Worm (Caenorhabditis elegans): Measurements from ENCODE around the gene C45B11.8.
A peak's percentile ranks its signal among the peaks of the same experiment; 100 is the strongest.

Gene C45B11.8

DNA sequence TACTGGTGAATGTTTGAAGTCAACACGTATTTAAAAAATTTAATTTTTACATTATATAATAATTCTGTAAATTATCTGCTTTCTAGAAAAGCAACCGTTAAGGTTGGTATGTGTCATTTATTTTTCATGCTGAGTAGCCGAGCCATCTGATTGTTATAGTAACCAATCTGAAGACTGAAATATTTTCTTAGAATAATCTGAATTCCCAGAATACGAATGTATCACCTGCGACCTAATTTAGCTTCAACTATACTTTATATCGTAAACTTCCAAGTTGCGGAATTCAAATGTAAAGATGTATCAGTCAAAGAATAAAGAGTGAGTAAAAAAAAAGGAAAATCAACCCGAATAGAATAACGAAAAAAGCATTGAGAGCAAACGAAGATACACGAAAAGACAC lies 7.3 kb upstream of the C45B11.8 start:
- TF ChIP-seq nhr-71 (tag; optimal IDR thresholded peaks at IDR 0.05) (peak; percentile 42), fkh-4 (tag; optimal IDR thresholded peaks at IDR 0.05; ENCODE audit: borderline replicate concordance) (no peak), fkh-8 (tag; optimal IDR thresholded peaks at IDR 0.05) (peak; percentile 47), nhr-76 (tag; optimal IDR thresholded peaks at IDR 0.05) (no peak), nhr-11 (tag; optimal IDR thresholded peaks at IDR 0.05) (no peak), hlh-4 (tag; optimal IDR thresholded peaks at IDR 0.05) (peak; percentile 94), fkh-10 (GFP tag; optimal IDR thresholded peaks at IDR 0.05) (peak; percentile 2), nhr-47 (tag; optimal IDR thresholded peaks at IDR 0.05) (peak; percentile 34)

DNA sequence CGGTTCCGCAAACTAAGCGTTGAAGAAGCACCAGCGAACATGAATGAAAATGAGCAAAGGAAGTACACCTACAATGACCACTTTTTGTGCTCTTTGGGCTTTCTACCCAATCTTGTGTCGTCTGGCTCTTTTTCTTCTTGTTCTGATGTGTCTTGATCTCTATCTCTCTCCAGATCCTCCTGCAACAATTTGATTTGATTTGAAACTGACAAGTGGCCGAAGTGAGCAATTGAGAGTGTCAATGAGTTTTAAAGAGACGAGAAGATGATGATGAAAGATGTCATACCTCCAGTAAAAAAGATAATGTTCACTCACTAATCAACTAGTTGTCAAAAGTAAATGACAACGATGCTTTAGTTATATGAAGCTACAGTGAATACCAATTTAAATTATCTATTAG lies 5.8 kb upstream of the C45B11.8 start, which contains the start of gene pptr-2:
pptr-2 (minus strand) TSS at position 184 of the 400 bp plus-strand sequence.
- no peak for TF ChIP-seq snpc-4 (tag; optimal IDR thresholded peaks at IDR 0.05)
- TF ChIP-seq nhr-71 (tag; optimal IDR thresholded peaks at IDR 0.05) = peak; percentile 64
- TF ChIP-seq lin-14 (GFP tag; optimal IDR thresholded peaks at IDR 0.05) = peak; percentile 70
- peak; percentile 60 for TF ChIP-seq rnt-1 (tag; optimal IDR thresholded peaks at IDR 0.05)
- no peak for TF ChIP-seq lin-15B (tag; optimal IDR thresholded peaks at IDR 0.05)
- no peak for TF ChIP-seq C04F5.9 (tag; optimal IDR thresholded peaks at IDR 0.05)
- peak in 1 of 2 experiments; percentile 1 for TF ChIP-seq lsy-2 (tag; optimal IDR thresholded peaks at IDR 0.05)

DNA sequence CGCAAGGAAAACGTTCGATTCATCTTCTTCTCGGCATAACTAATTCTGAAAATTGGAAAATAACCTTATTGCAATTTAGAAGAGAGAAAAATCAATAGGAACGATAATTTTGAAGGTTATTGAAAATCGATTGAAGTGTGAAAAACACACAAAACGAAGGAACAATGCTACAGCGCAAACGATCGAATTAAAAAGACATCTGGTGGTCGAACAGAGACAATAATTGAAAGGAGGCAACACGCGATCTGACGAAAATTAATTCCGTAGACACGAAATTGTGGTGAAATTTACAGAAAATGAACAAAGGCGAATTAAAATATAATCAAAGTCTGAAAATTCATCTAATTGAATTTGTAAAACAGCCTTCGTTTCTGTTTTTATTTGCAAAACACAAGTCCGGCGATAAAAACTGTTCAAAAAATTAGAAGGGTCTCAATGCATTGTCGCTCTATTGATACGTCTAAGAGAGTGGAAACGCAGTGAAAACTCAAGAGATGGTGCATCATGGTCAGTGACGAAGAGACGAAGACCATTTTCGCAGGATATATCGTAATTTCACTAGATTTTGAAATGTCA lies 1.1 kb upstream of the C45B11.8 start, which contains the start of gene pak-2:
pak-2 (minus strand) TSS at position 51 of the 576 bp plus-strand sequence.
- TF ChIP-seq ceh-63 (GFP tag; optimal IDR thresholded peaks at IDR 0.05) (peak; percentile 87), lin-13 (GFP tag; optimal IDR thresholded peaks at IDR 0.05) (peak; percentile 74), lin-15B (tag; optimal IDR thresholded peaks at IDR 0.05) (peak; percentile 43), unc-98 (GFP tag; IDR thresholded peaks at IDR 0.05) (peak; percentile 76; the same call in 1 of the 2 replicates), C16A3.4 (tag; optimal IDR thresholded peaks at IDR 0.05) (peak; percentile 96), fos-1 (tag; optimal IDR thresholded peaks at IDR 0.05) (peak; percentile 60), nhr-71 (tag; optimal IDR thresholded peaks at IDR 0.05) (peak; percentile 93), vab-15 (tag; optimal IDR thresholded peaks at IDR 0.05) (peak; percentile 91), tbx-2 (tag; optimal IDR thresholded peaks at IDR 0.05) (peak; percentile 85), sptf-1 (tag; optimal IDR thresholded peaks at IDR 0.05) (no peak), C04F5.9 (tag; optimal IDR thresholded peaks at IDR 0.05) (peak; percentile 70), ceh-82 (tag; optimal IDR thresholded peaks at IDR 0.05) (peak; percentile 32 to 64 (median 59)), lir-3 (tag; optimal IDR thresholded peaks at IDR 0.05; ENCODE audit: poor library complexity) (peak; percentile 90), nhr-19 (GFP tag; conservative IDR thresholded peaks at IDR 0.05) (peak; percentile 80), xbp-1 (tag; optimal IDR thresholded peaks at IDR 0.05) (peak; percentile 83), pqm-1 (tag; optimal IDR thresholded peaks at IDR 0.05) (no peak), aly-2 (tag; optimal IDR thresholded peaks at IDR 0.05) (peak; percentile 53), ceh-8 (GFP tag; optimal IDR thresholded peaks at IDR 0.05) (no peak), mab-9 (GFP tag; IDR thresholded peaks at IDR 0.05) (peak; percentile 53; the same call in 1 of the 2 replicates), ces-1 (GFP tag; optimal IDR thresholded peaks at IDR 0.05) (no peak), swsn-7 (tag; optimal IDR thresholded peaks at IDR 0.05) (peak; percentile 80), elt-2 (tag; optimal IDR thresholded peaks at IDR 0.05) (peak; percentile 58), lsy-2 (tag; optimal IDR thresholded peaks at IDR 0.05) (peak; percentile 73 to 91), blmp-1 (tag; optimal IDR thresholded peaks at IDR 0.05) (peak; percentile 75), mep-1 (tag; optimal IDR thresholded peaks at IDR 0.05) (peak; percentile 71), nhr-237 (tag; optimal IDR thresholded peaks at IDR 0.05) (peak; percentile 59), hlh-17 (GFP tag; optimal IDR thresholded peaks at IDR 0.05; ENCODE audit: borderline replicate concordance) (no peak), ceh-88 (GFP tag; IDR thresholded peaks at IDR 0.05) (peak; percentile 85), dsc-1 (tag; optimal IDR thresholded peaks at IDR 0.05) (peak; percentile 85), C34B4.2 (tag; optimal IDR thresholded peaks at IDR 0.05) (no peak), pax-3 (tag; optimal IDR thresholded peaks at IDR 0.05) (peak; percentile 94), F16B12.6 (tag; optimal IDR thresholded peaks at IDR 0.05) (no peak), hlh-4 (tag; optimal IDR thresholded peaks at IDR 0.05) (peak; percentile 39), Y116A8C.19 (tag; optimal IDR thresholded peaks at IDR 0.05; ENCODE audit: borderline replicate concordance) (no peak), elt-3 (tag; optimal IDR thresholded peaks at IDR 0.05) (peak in 2 of 6 experiments; percentile 2 to 41), grh-1 (GFP tag; IDR thresholded peaks at IDR 0.05) (peak; percentile 31; the same call in 1 of the 2 replicates), fkh-10 (GFP tag; optimal IDR thresholded peaks at IDR 0.05) (peak; percentile 34), nhr-85 (tag) (peak; percentile 94), isw-1 (GFP tag; IDR thresholded peaks at IDR 0.05) (peak; percentile 87)

Data from whole organism, L1 larva.